Worm (Caenorhabditis elegans) whole organism, L3 larva: ENCODE results near the gene hil-3.

Experiments
- R02D3.7 ChIP-seq: fragments of 150-350 bp; optimal IDR thresholded peaks from 2 replicates; lab custom pipeline; 2014; ENCODE audit warnings: missing biosample characterization, missing genetic modification characterization
- aly-2 ChIP-seq: fragments of 150-350 bp; optimal IDR thresholded peaks from 2 replicates; lab custom pipeline; 2014; ENCODE audit warnings: missing biosample characterization, missing genetic modification characterization
- ama-1 ChIP-seq: fragments of 150-350 bp; optimal IDR thresholded peaks from 2 replicates; lab custom pipeline; 2018
- ceh-16 ChIP-seq: sonication (generic microtip); optimal IDR thresholded peaks from 2 replicates; lab custom pipeline; 2017; ENCODE audit warnings: missing biosample characterization, missing genetic modification characterization
- ceh-28 ChIP-seq: fragments of 150-350 bp; optimal IDR thresholded peaks from 2 replicates; lab custom pipeline; 2014; ENCODE audit warnings: missing biosample characterization, missing genetic modification reagents, missing genetic modification characterization
- ceh-82 ChIP-seq: fragments of 150-350 bp; optimal IDR thresholded peaks from 2 replicates; lab custom pipeline; 2014; ENCODE audit warnings: missing biosample characterization, missing genetic modification characterization
- ceh-9 ChIP-seq: sonication (generic microtip); optimal IDR thresholded peaks from 2 replicates; lab custom pipeline; 2018; ENCODE audit warnings: missing biosample characterization, missing genetic modification characterization
- daf-12 ChIP-seq: fragments of 150-350 bp; optimal IDR thresholded peaks from 2 replicates; lab custom pipeline; 2014; ENCODE audit warnings: missing biosample characterization, missing genetic modification reagents, missing genetic modification characterization
- egl-27 ChIP-seq: sonication (generic microtip); optimal IDR thresholded peaks from 4 replicates; lab custom pipeline; 2017; ENCODE audit warnings: missing biosample characterization, missing genetic modification reagents, missing genetic modification characterization
- egl-5 ChIP-seq: fragments of 150-350 bp; optimal IDR thresholded peaks from 2 replicates; lab custom pipeline; 2017; ENCODE audit warnings: missing biosample characterization, missing genetic modification reagents, missing genetic modification characterization, inconsistent platforms
- elt-1 ChIP-seq: fragments of 150-350 bp; optimal IDR thresholded peaks from 2 replicates; lab custom pipeline; 2014; ENCODE audit warnings: missing biosample characterization, missing genetic modification characterization
- elt-3 ChIP-seq, 3 experiments: fragments of 150-350 bp in 1 of 3; sonication (generic microtip) in 2 of 3; optimal IDR thresholded peaks; 2 replicates in 2 of 3; 4 replicates in 1 of 3; lab custom pipeline; 2014 to 2017; ENCODE audit warnings: missing biosample characterization in 3 of 3, missing genetic modification characterization in 3 of 3
- eor-1 ChIP-seq, 2 experiments: fragments of 150-350 bp; optimal IDR thresholded peaks; 2 replicates each; lab custom pipeline; 2014 to 2018; ENCODE audit warnings: missing biosample characterization in 2 of 2, missing genetic modification characterization in 2 of 2
- fkh-10 ChIP-seq: sonication (generic microtip); optimal IDR thresholded peaks from 2 replicates; lab custom pipeline; 2017; ENCODE audit warnings: missing biosample characterization, missing genetic modification reagents, missing genetic modification characterization
- fkh-2 ChIP-seq: fragments of 150-350 bp; optimal IDR thresholded peaks from 2 replicates; lab custom pipeline; 2014; ENCODE audit warnings: missing biosample characterization, missing genetic modification reagents, missing genetic modification characterization
- fos-1 ChIP-seq: fragments of 150-350 bp; optimal IDR thresholded peaks from 2 replicates; lab custom pipeline; 2014; ENCODE audit warnings: missing biosample characterization, missing genetic modification characterization
- hmg-11 ChIP-seq: sonication (generic microtip); optimal IDR thresholded peaks from 2 replicates; lab custom pipeline; 2016; ENCODE audit warnings: missing genetic modification characterization, missing compliant biosample characterization
- jun-1 ChIP-seq: fragments of 150-350 bp; optimal IDR thresholded peaks from 2 replicates; lab custom pipeline; 2014; ENCODE audit warnings: missing biosample characterization, missing genetic modification reagents, missing genetic modification characterization
- lin-15B ChIP-seq: fragments of 150-350 bp; optimal IDR thresholded peaks from 2 replicates; lab custom pipeline; 2014; ENCODE audit warnings: missing biosample characterization, missing genetic modification characterization
- lin-39 ChIP-seq: fragments of 150-350 bp; optimal IDR thresholded peaks from 2 replicates; lab custom pipeline; 2018; ENCODE audit warnings: missing biosample characterization, missing genetic modification reagents, missing genetic modification characterization
- lsy-12 ChIP-seq: sonication (generic microtip); optimal IDR thresholded peaks from 2 replicates; lab custom pipeline; 2016; ENCODE audit warnings: mild to moderate bottlenecking, missing genetic modification characterization, missing compliant biosample characterization
- mml-1 ChIP-seq: fragments of 150-350 bp; sonication (generic microtip); optimal IDR thresholded peaks from 3 replicates; lab custom pipeline; 2014; ENCODE audit warnings: missing biosample characterization, missing genetic modification characterization
- nhr-12 ChIP-seq: fragments of 150-350 bp; optimal IDR thresholded peaks from 2 replicates; lab custom pipeline; 2014; ENCODE audit warnings: missing biosample characterization, missing genetic modification characterization
- nhr-23 ChIP-seq: fragments of 150-350 bp; optimal IDR thresholded peaks from 2 replicates; lab custom pipeline; 2014; ENCODE audit warnings: missing biosample characterization, missing genetic modification reagents, missing genetic modification characterization
- nhr-25 ChIP-seq: sonication (generic microtip); optimal IDR thresholded peaks from 2 replicates; lab custom pipeline; 2017; ENCODE audit warnings: missing biosample characterization, missing genetic modification characterization
- nhr-28 ChIP-seq: fragments of 150-350 bp; optimal IDR thresholded peaks from 2 replicates; lab custom pipeline; 2014; ENCODE audit warnings: missing biosample characterization, missing genetic modification characterization
- nhr-67 ChIP-seq: fragments of 150-350 bp; optimal IDR thresholded peaks from 2 replicates; lab custom pipeline; 2014; ENCODE audit warnings: missing biosample characterization, missing genetic modification characterization
- nhr-76 ChIP-seq: fragments of 150-350 bp; sonication (generic microtip); optimal IDR thresholded peaks from 5 replicates; lab custom pipeline; 2014; ENCODE audit warnings: missing biosample characterization, missing genetic modification characterization
- nhr-77 ChIP-seq: fragments of 150-350 bp; optimal IDR thresholded peaks from 2 replicates; lab custom pipeline; 2014; ENCODE audit warnings: missing biosample characterization, missing genetic modification characterization
- pha-4 ChIP-seq: fragments of 150-350 bp; optimal IDR thresholded peaks from 2 replicates; lab custom pipeline; 2014; ENCODE audit warnings: missing biosample characterization, missing genetic modification reagents, missing genetic modification characterization
- pqm-1 ChIP-seq: fragments of 150-350 bp; optimal IDR thresholded peaks from 2 replicates; lab custom pipeline; 2017; ENCODE audit warnings: missing biosample characterization, missing genetic modification characterization, inconsistent platforms
- skn-1 ChIP-seq: fragments of 150-350 bp; optimal IDR thresholded peaks from 2 replicates; lab custom pipeline; 2014; ENCODE audit warnings: missing biosample characterization, missing genetic modification characterization
- unc-62 ChIP-seq: fragments of 150-350 bp; sonication (generic microtip); optimal IDR thresholded peaks from 4 replicates; lab custom pipeline; 2014; ENCODE audit warnings: missing biosample characterization, missing genetic modification reagents, missing genetic modification characterization
- zag-1 ChIP-seq: fragments of 150-350 bp; optimal IDR thresholded peaks from 2 replicates; lab custom pipeline; 2014; ENCODE audit warnings: missing biosample characterization, missing genetic modification characterization
- ztf-4 ChIP-seq: fragments of 150-350 bp; optimal IDR thresholded peaks from 2 replicates; lab custom pipeline; 2014; ENCODE audit warnings: missing biosample characterization, missing genetic modification characterization

hil-3 gene

DNA sequence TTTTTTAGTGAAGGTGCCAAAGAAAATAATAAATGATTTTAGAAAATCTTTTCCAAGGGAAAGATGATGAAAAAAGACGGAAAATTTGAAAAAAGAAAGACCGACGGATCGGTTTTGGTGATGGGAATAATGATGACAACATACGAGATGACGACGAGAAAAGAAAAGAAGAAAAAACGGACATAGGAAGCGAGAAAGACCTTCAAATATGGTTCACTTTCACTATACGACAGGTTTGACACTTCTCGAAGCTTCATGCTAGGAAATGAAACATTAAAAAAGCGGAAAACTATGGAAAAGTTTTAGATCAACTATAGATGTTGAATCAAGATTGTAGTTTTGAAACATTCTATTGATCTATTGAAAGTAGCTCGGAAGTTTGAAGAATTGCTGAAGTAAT is 41.2 kb downstream of the hil-3 start:
- TF ChIP-seq elt-1 (tag; lab: Kevin White, UChicago): no peak
- no peak for TF ChIP-seq R02D3.7 (tag; lab: Kevin White, UChicago)
- no peak for TF ChIP-seq eor-1 (tag; optimal IDR thresholded peaks at IDR 0.05; lab: Kevin White, UChicago)
- no peak for TF ChIP-seq pha-4 (tag; lab: Kevin White, UChicago)
- no peak for TF ChIP-seq ceh-9 (tag; lab: Kevin White, UChicago)
- no peak for TF ChIP-seq nhr-28 (tag; lab: Kevin White, UChicago)
- peak; percentile 65 for TF ChIP-seq nhr-23 (tag; lab: Kevin White, UChicago)
- TF ChIP-seq ztf-4: no peak
- no peak for TF ChIP-seq egl-5 (tag; lab: Kevin White, UChicago)
- TF ChIP-seq ama-1 (lab: Kevin White, UChicago): no peak
- TF ChIP-seq nhr-12 (tag; lab: Kevin White, UChicago): no peak
- no peak for TF ChIP-seq nhr-76 (tag; lab: Kevin White, UChicago)
- peak; percentile 81 for TF ChIP-seq nhr-25
- TF ChIP-seq lin-39 (tag; lab: Kevin White, UChicago): no peak
- TF ChIP-seq nhr-67 (tag; lab: Kevin White, UChicago): no peak
- no peak for TF ChIP-seq fkh-2 (tag; lab: Kevin White, UChicago)
- TF ChIP-seq daf-12 (tag; lab: Kevin White, UChicago): no peak
- TF ChIP-seq fos-1 (tag; lab: Kevin White, UChicago): no peak

DNA sequence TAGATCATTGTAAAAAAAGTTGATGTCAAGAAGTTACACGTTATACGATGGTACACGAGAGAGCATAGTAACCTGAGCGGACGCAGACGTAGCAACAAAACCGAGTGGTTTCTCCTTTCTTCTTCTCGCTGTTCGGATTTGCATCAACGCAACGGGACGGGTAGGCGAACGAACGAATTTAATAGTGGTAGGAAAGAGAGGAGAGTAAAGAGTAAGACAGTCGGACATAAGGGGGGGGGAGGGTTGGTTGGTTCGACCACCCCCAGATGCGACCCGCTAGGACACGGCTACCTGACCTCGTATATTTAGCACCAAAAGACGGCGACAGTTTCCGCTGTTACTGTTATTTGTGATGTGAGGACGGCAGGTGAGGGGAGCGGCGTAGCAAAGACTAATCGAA is 42.2 kb downstream of the hil-3 start:
- TF ChIP-seq nhr-25 (peak; percentile 70), nhr-23 (tag; lab: Kevin White, UChicago) (peak; percentile 14), hmg-11 (tag; lab: Kevin White, UChicago) (peak; percentile 13), skn-1 (tag; lab: Kevin White, UChicago) (no peak)

DNA sequence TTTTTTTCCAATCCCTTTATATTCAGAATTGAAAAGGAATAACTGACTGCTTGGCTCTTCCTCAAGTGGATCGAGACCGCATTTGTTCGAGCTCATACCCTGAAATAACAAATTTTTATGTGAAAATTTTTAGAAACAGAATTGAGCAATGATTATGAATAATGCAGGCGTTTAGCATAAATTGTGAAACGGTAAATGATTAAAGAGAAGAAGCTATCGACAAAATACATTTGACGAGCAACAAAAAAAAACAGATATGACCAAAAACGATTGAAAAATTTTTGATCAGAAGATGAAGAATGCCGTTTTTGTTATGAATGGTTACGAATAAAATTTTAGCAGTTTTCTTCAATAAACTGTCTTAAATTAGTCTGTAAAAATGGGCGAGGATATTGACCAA is 44.7 kb downstream of the hil-3 start, which contains the start of gene C17H11.6:
Gene C17H11.6, minus strand, starts transcription at position 101 of the 400 bp plus-strand sequence.
- TF ChIP-seq skn-1 (tag; lab: Kevin White, UChicago) (no peak), lsy-12 (no peak), egl-27 (tag; lab: Kevin White, UChicago) (no peak), nhr-76 (tag; lab: Kevin White, UChicago) (no peak), ceh-16 (tag; lab: Kevin White, UChicago) (no peak), unc-62 (GFP tag; lab: Kevin White, UChicago) (no peak), ceh-9 (tag; lab: Kevin White, UChicago) (no peak), ceh-28 (tag; lab: Kevin White, UChicago) (no peak), nhr-77 (tag; lab: Kevin White, UChicago) (no peak), pha-4 (tag; lab: Kevin White, UChicago) (no peak), lin-15B (tag; lab: Kevin White, UChicago) (no peak), lin-39 (tag; lab: Kevin White, UChicago) (no peak), daf-12 (tag; lab: Kevin White, UChicago) (no peak), pqm-1 (tag; lab: Kevin White, UChicago) (no peak), jun-1 (tag; lab: Kevin White, UChicago) (no peak), mml-1 (tag; lab: Kevin White, UChicago) (no peak), ceh-82 (tag; lab: Kevin White, UChicago) (no peak)

DNA sequence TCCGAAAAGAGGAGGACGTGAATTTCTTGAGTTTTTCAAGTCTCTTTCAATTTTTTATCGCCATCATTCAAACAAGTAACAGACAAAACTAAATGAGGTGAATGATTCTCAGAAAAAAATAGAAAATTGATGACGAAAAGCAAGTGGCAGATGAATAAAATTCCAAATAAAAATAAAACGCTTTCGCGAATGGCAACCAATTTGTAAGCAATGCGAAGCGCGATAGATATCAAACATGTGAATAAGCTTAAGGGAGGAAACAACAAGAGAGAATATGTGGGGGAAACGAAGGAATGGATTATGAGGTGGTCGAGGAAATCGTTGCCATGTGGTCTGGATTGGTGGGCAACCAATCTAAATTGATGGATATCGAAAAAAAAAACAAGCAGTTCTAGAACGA is 45.5 kb downstream of the hil-3 start:
- TF ChIP-seq jun-1 (tag; lab: Kevin White, UChicago): no peak
- TF ChIP-seq nhr-67 (tag; lab: Kevin White, UChicago): no peak
- TF ChIP-seq fkh-10 (GFP tag; lab: Kevin White, UChicago): no peak
- no peak for TF ChIP-seq daf-12 (tag; lab: Kevin White, UChicago)
- no peak for TF ChIP-seq ceh-82 (tag; lab: Kevin White, UChicago)
- TF ChIP-seq elt-3 (tag; optimal IDR thresholded peaks at IDR 0.05; lab: Kevin White, UChicago): no peak
- TF ChIP-seq aly-2: no peak
- no peak for TF ChIP-seq ama-1 (lab: Kevin White, UChicago)
- no peak for TF ChIP-seq nhr-23 (tag; lab: Kevin White, UChicago)
- no peak for TF ChIP-seq pha-4 (tag; lab: Kevin White, UChicago)
- TF ChIP-seq zag-1 (tag; lab: Kevin White, UChicago): no peak
- TF ChIP-seq, all 47 proteins: peak for 0
